Worm (Caenorhabditis elegans) whole organism, L4/young adult: ENCODE measurements around the gene pitp-1.

Source experiments
- W03F9.2 ChIP-seq: fragments of 150-350 bp; optimal IDR thresholded peaks from 2 replicates; lab custom pipeline; 2014; ENCODE audit warnings: missing biosample characterization, missing genetic modification characterization
- dao-5 ChIP-seq: sonication (generic microtip); optimal IDR thresholded peaks from 2 replicates; lab custom pipeline; 2016; ENCODE audit warnings: missing genotype, missing genetic modification characterization, moderate library complexity, missing compliant biosample characterization
- him-1 ChIP-seq: sonication (generic microtip); optimal IDR thresholded peaks from 2 replicates; lab custom pipeline; 2016; ENCODE audit warnings: missing genotype, missing genetic modification reagents, missing genetic modification characterization, missing compliant biosample characterization

ce11 chrIII:3566785-3567184, 37.2 kb upstream of the pitp-1 start:
- TF ChIP-seq W03F9.2 (tag; lab: Kevin White, UChicago) = no peak
- no peak for TF ChIP-seq him-1 (tag; lab: Kevin White, UChicago)
- no peak for TF ChIP-seq dao-5 (tag; lab: Kevin White, UChicago)
